Worm (Caenorhabditis elegans) whole organism, L3 larva: ENCODE data around the gene str-229.

Source experiments
- aly-2 ChIP-seq: fragments of 150-350 bp; optimal IDR thresholded peaks from 2 replicates; lab custom pipeline; 2014; ENCODE audit warnings: missing biosample characterization, missing genetic modification characterization
- elt-2 ChIP-seq: sonication (generic microtip); optimal IDR thresholded peaks from 2 replicates; lab custom pipeline; 2016; ENCODE audit warnings: missing genetic modification reagents, mild to moderate bottlenecking, missing genetic modification characterization, missing compliant biosample characterization
- jun-1 ChIP-seq: fragments of 150-350 bp; optimal IDR thresholded peaks from 2 replicates; lab custom pipeline; 2014; ENCODE audit warnings: missing biosample characterization, missing genetic modification reagents, missing genetic modification characterization
- nhr-23 ChIP-seq: fragments of 150-350 bp; optimal IDR thresholded peaks from 2 replicates; lab custom pipeline; 2014; ENCODE audit warnings: missing biosample characterization, missing genetic modification reagents, missing genetic modification characterization
- nhr-43 ChIP-seq: sonication (generic microtip); optimal IDR thresholded peaks from 2 replicates; lab custom pipeline; 2016; ENCODE audit warnings: mild to moderate bottlenecking, missing genetic modification characterization, missing compliant biosample characterization; ENCODE audit not compliant: poor library complexity, severe bottlenecking
- nhr-67 ChIP-seq: fragments of 150-350 bp; optimal IDR thresholded peaks from 2 replicates; lab custom pipeline; 2014; ENCODE audit warnings: missing biosample characterization, missing genetic modification characterization
- skn-1 ChIP-seq: fragments of 150-350 bp; optimal IDR thresholded peaks from 2 replicates; lab custom pipeline; 2014; ENCODE audit warnings: missing biosample characterization, missing genetic modification characterization
- tbx-2 ChIP-seq: sonication (generic microtip); optimal IDR thresholded peaks from 2 replicates; lab custom pipeline; 2016; ENCODE audit warnings: mild to moderate bottlenecking, missing genetic modification characterization, missing compliant biosample characterization
- unc-39 ChIP-seq: sonication (generic microtip); optimal IDR thresholded peaks from 4 replicates; lab custom pipeline; 2017; ENCODE audit warnings: missing biosample characterization, missing genetic modification characterization
- zag-1 ChIP-seq: fragments of 150-350 bp; optimal IDR thresholded peaks from 2 replicates; lab custom pipeline; 2014; ENCODE audit warnings: missing biosample characterization, missing genetic modification characterization

DNA sequence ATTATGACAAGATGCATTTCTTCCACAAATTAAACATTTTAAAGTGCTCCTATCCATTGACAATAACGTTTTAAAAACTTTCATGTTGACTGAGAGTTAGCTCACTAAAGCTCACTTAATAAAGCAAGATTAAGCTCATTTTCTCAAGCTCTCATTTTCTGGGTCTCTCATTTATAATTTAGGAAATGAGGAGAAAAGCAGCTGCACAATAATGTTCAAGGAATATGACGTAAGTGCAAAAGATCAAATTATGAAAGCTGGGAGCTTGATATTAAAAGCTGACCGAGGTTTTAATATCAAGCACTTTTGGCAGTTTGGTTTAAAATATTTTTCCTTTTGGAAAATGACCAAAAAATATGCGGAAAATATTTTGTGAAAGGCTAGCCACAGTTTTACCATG is 44.6 kb downstream of the str-229 start, which contains the start of gene nhr-188:
- TF ChIP-seq tbx-2 (tag; lab: Kevin White, UChicago) (no peak), nhr-67 (tag; lab: Kevin White, UChicago) (no peak), skn-1 (no peak), jun-1 (tag; lab: Kevin White, UChicago) (no peak), elt-2 (no peak), unc-39 (no peak), aly-2 (tag; lab: Kevin White, UChicago) (no peak), zag-1 (tag; lab: Kevin White, UChicago) (no peak), nhr-43 (tag; lab: Kevin White, UChicago) (no peak), nhr-23 (tag; lab: Kevin White, UChicago) (no peak)
